Worm (Caenorhabditis elegans) whole organism, L1 larva: ENCODE data around the gene Y6D1A.1.

Experiments used
- Y116A8C.19 ChIP-seq: sonication (generic microtip); optimal IDR thresholded peaks from 2 replicates; lab custom pipeline; 2016; ENCODE audit warnings: missing compliant biosample characterization, missing genetic modification characterization, borderline replicate concordance
- aly-2 ChIP-seq: fragments of 150-350 bp; optimal IDR thresholded peaks from 2 replicates; lab custom pipeline; 2014; ENCODE audit warnings: missing biosample characterization, missing genetic modification characterization
- blmp-1 ChIP-seq: fragments of 150-350 bp; optimal IDR thresholded peaks from 2 replicates; lab custom pipeline; 2014; ENCODE audit warnings: missing biosample characterization, missing genetic modification characterization
- ceh-8 ChIP-seq: fragments of 200-800 bp; sonication (Bioruptor generic); optimal IDR thresholded peaks from 2 replicates; lab custom pipeline; 2018; ENCODE audit warnings: mild to moderate bottlenecking, missing genetic modification characterization, moderate library complexity, missing compliant biosample characterization
- ceh-82 ChIP-seq, 3 experiments: fragments of 150-350 bp in 1 of 3; sonication (generic microtip) in 2 of 3; optimal IDR thresholded peaks; 2 replicates each; lab custom pipeline; 2014 to 2017; ENCODE audit warnings: missing biosample characterization in 3 of 3, missing genetic modification characterization in 3 of 3
- ceh-90 ChIP-seq: sonication (generic microtip); optimal IDR thresholded peaks from 2 replicates; lab custom pipeline; 2016; ENCODE audit warnings: missing genetic modification characterization, missing compliant biosample characterization
- ces-1 ChIP-seq: fragments of 150-350 bp; optimal IDR thresholded peaks from 2 replicates; lab custom pipeline; 2014; ENCODE audit warnings: missing biosample characterization, missing genetic modification reagents, missing genetic modification characterization
- efl-1 ChIP-seq, 4 experiments: fragments of 150-350 bp; optimal IDR thresholded peaks in 3 of 4; peaks in 1 of 4; 1 replicate in 1 of 4; 2 replicates in 3 of 4; lab custom pipeline; 2014; ENCODE audit warnings: missing biosample characterization in 2 of 4, missing genetic modification characterization in 2 of 4, missing genetic modification reagents in 2 of 4
- efl-3 ChIP-seq: fragments of 200-800 bp; sonication (Bioruptor generic); optimal IDR thresholded peaks from 2 replicates; lab custom pipeline; 2018; ENCODE audit warnings: mild to moderate bottlenecking, missing genetic modification characterization, missing compliant biosample characterization
- elt-2 ChIP-seq: sonication (generic microtip); optimal IDR thresholded peaks from 2 replicates; lab custom pipeline; 2016; ENCODE audit warnings: missing genetic modification characterization, mild to moderate bottlenecking, inconsistent platforms, missing compliant biosample characterization, missing genetic modification reagents
- elt-3 ChIP-seq, 6 experiments: fragments of 150-350 bp in 1 of 6; sonication (generic microtip); optimal IDR thresholded peaks; 2 replicates each; lab custom pipeline; 2017 to 2018; ENCODE audit warnings: missing biosample characterization in 6 of 6, missing genetic modification characterization in 6 of 6, inconsistent platforms in 1 of 6
- fkh-10 ChIP-seq: sonication (generic microtip); optimal IDR thresholded peaks from 2 replicates; lab custom pipeline; 2017; ENCODE audit warnings: missing biosample characterization, missing genetic modification reagents, missing genetic modification characterization
- fkh-8 ChIP-seq: sonication (generic microtip); optimal IDR thresholded peaks from 2 replicates; lab custom pipeline; 2016; ENCODE audit warnings: mild to moderate bottlenecking, missing genetic modification characterization, missing compliant biosample characterization
- fos-1 ChIP-seq: fragments of 150-350 bp; optimal IDR thresholded peaks from 2 replicates; lab custom pipeline; 2014; ENCODE audit warnings: missing biosample characterization, missing genetic modification characterization
- jun-1 ChIP-seq: fragments of 150-350 bp; optimal IDR thresholded peaks from 2 replicates; lab custom pipeline; 2014; ENCODE audit warnings: missing biosample characterization, missing genetic modification reagents, missing genetic modification characterization
- lin-14 ChIP-seq: fragments of 200-800 bp; sonication (Bioruptor generic); optimal IDR thresholded peaks from 2 replicates; lab custom pipeline; 2018; ENCODE audit warnings: mild to moderate bottlenecking, missing genetic modification characterization, moderate library complexity, missing compliant biosample characterization
- lin-15B ChIP-seq: fragments of 150-350 bp; sonication (generic microtip); optimal IDR thresholded peaks from 3 replicates; lab custom pipeline; 2014; ENCODE audit warnings: missing biosample characterization, missing genetic modification characterization
- lsy-2 ChIP-seq, 2 experiments: fragments of 150-350 bp; optimal IDR thresholded peaks; 2 replicates each; lab custom pipeline; 2014; ENCODE audit warnings: missing biosample characterization in 2 of 2, missing genetic modification characterization in 2 of 2
- mdl-1 ChIP-seq, 2 experiments: fragments of 150-350 bp; optimal IDR thresholded peaks; 2 replicates each; lab custom pipeline; 2014 to 2017; ENCODE audit warnings: missing biosample characterization in 2 of 2, missing genetic modification characterization in 2 of 2, inconsistent platforms in 1 of 2
- nhr-12 ChIP-seq: sonication (generic microtip); optimal IDR thresholded peaks from 2 replicates; lab custom pipeline; 2017; ENCODE audit warnings: missing biosample characterization, missing genetic modification characterization
- nhr-19 ChIP-seq: fragments of 200-800 bp; sonication (Bioruptor generic); conservative IDR thresholded peaks from 2 replicates; pipeline ENCODE4 v1.3.6; 2022; ENCODE audit warnings: missing genetic modification characterization, missing compliant biosample characterization
- nhr-20 ChIP-seq: sonication (generic microtip); optimal IDR thresholded peaks from 2 replicates; lab custom pipeline; 2016; ENCODE audit warnings: mild to moderate bottlenecking, missing genetic modification characterization, missing compliant biosample characterization
- nhr-71 ChIP-seq: sonication (generic microtip); optimal IDR thresholded peaks from 2 replicates; lab custom pipeline; 2016; ENCODE audit warnings: mild to moderate bottlenecking, missing genetic modification characterization, moderate library complexity, missing compliant biosample characterization
- nhr-76 ChIP-seq: sonication (generic microtip); optimal IDR thresholded peaks from 2 replicates; lab custom pipeline; 2017; ENCODE audit warnings: missing biosample characterization, missing genetic modification characterization
- nhr-84 ChIP-seq: sonication (generic microtip); optimal IDR thresholded peaks from 2 replicates; lab custom pipeline; 2017; ENCODE audit warnings: missing biosample characterization, missing genetic modification characterization
- nhr-85 ChIP-seq: sonication (generic microtip); peaks from one replicate; lab custom pipeline; 2016; ENCODE audit warnings: missing genetic modification characterization, inconsistent platforms, missing compliant biosample characterization
- pag-3 ChIP-seq: sonication (generic microtip); optimal IDR thresholded peaks from 2 replicates; lab custom pipeline; 2017; ENCODE audit warnings: missing genetic modification characterization, mild to moderate bottlenecking, missing compliant biosample characterization, antibody characterized with exemption, borderline replicate concordance; ENCODE audit not compliant: insufficient read depth
- pqm-1 ChIP-seq: sonication (generic microtip); optimal IDR thresholded peaks from 3 replicates; lab custom pipeline; 2017; ENCODE audit warnings: missing biosample characterization, missing genetic modification characterization
- snu-23 ChIP-seq: sonication (generic microtip); optimal IDR thresholded peaks from 2 replicates; lab custom pipeline; 2016; ENCODE audit warnings: missing genetic modification characterization, missing compliant biosample characterization
- swsn-7 ChIP-seq: sonication (generic microtip); optimal IDR thresholded peaks from 2 replicates; lab custom pipeline; 2016; ENCODE audit warnings: missing genetic modification characterization, missing compliant biosample characterization
- tbx-2 ChIP-seq: sonication (generic microtip); optimal IDR thresholded peaks from 2 replicates; lab custom pipeline; 2016; ENCODE audit warnings: missing genetic modification characterization, missing compliant biosample characterization
- unc-130 ChIP-seq: fragments of 150-350 bp; optimal IDR thresholded peaks from 2 replicates; lab custom pipeline; 2017; ENCODE audit warnings: missing biosample characterization, missing genetic modification characterization, inconsistent platforms
- unc-30 ChIP-seq: sonication (generic microtip); optimal IDR thresholded peaks from 2 replicates; lab custom pipeline; 2017; ENCODE audit warnings: missing biosample characterization, missing genetic modification characterization
- unc-62 ChIP-seq: fragments of 150-350 bp; optimal IDR thresholded peaks from 2 replicates; lab custom pipeline; 2014; ENCODE audit warnings: missing biosample characterization, missing genetic modification reagents, missing genetic modification characterization
- unc-86 ChIP-seq: sonication (generic microtip); optimal IDR thresholded peaks from 2 replicates; lab custom pipeline; 2016; ENCODE audit warnings: missing genetic modification characterization, missing compliant biosample characterization
- xbp-1 ChIP-seq: sonication (generic microtip); optimal IDR thresholded peaks from 2 replicates; lab custom pipeline; 2016; ENCODE audit warnings: missing genetic modification characterization, missing compliant biosample characterization

The Y6D1A.1 gene

ce11 chrII:11854749-11855148 is 31.3 kb upstream of the Y6D1A.1 start (continued):
- TF ChIP-seq ceh-90 (tag; lab: Kevin White, UChicago): no peak
- TF ChIP-seq lin-15B: no peak
- peak; percentile 74 for TF ChIP-seq nhr-85 (tag; lab: Kevin White, UChicago)
- TF ChIP-seq fos-1 (tag; lab: Kevin White, UChicago): no peak

ce11 chrII:11853108-11853507 is 29.7 kb upstream of the Y6D1A.1 start:
- TF ChIP-seq ces-1 (GFP tag; lab: Kevin White, UChicago): no peak
- TF ChIP-seq efl-1 (optimal IDR thresholded peaks at IDR 0.05; lab: Kevin White, UChicago): no peak
- TF ChIP-seq efl-1 (GFP tag; optimal IDR thresholded peaks at IDR 0.05 in 1 of 2; lab: Kevin White, UChicago): peak in 1 of 2 experiments; percentile 53

- TF ChIP-seq lsy-2 (tag; optimal IDR thresholded peaks at IDR 0.05; lab: Kevin White, UChicago): peak in 1 of 2 experiments; percentile 7
- TF ChIP-seq blmp-1: peak; percentile 53
- peak; percentile 94 for TF ChIP-seq nhr-85 (tag; lab: Kevin White, UChicago)
- TF ChIP-seq nhr-20: peak; percentile 20
- peak; percentile 59 for TF ChIP-seq lin-14 (GFP tag; lab: Kevin White, UChicago)
- TF ChIP-seq tbx-2 (tag; lab: Kevin White, UChicago): peak; percentile 8
- TF ChIP-seq efl-3 (GFP tag; lab: Kevin White, UChicago): no peak
- TF ChIP-seq snu-23 (GFP tag; lab: Kevin White, UChicago): peak; percentile 17
- TF ChIP-seq Y116A8C.19 (tag; lab: Kevin White, UChicago): no peak
- peak; percentile 27 for TF ChIP-seq nhr-71 (tag; lab: Kevin White, UChicago)
- peak in 4 of 6 experiments; percentile 9 to 76 (median 68) for TF ChIP-seq elt-3 (tag; optimal IDR thresholded peaks at IDR 0.05; lab: Kevin White, UChicago)
These were observed 28.9 kb upstream of the Y6D1A.1 start for ce11 chrII:11852191-11852901.

- TF ChIP-seq pqm-1 (tag; lab: Kevin White, UChicago) (no peak), ceh-82 (tag; optimal IDR thresholded peaks at IDR 0.05; lab: Kevin White, UChicago) (no peak), unc-130 (no peak), elt-2 (tag; lab: Kevin White, UChicago) (no peak), pag-3 (tag; lab: Kevin White, UChicago) (no peak), fkh-10 (GFP tag; lab: Kevin White, UChicago) (no peak), aly-2 (tag; lab: Kevin White, UChicago) (no peak), nhr-76 (tag; lab: Kevin White, UChicago) (no peak), fkh-8 (tag; lab: Kevin White, UChicago) (no peak), blmp-1 (peak; percentile 16), nhr-84 (tag; lab: Kevin White, UChicago) (no peak), nhr-85 (tag; lab: Kevin White, UChicago) (peak; percentile 70), nhr-19 (GFP tag; lab: Robert Waterston, UW) (no peak), unc-62 (GFP tag; lab: Kevin White, UChicago) (no peak), nhr-71 (tag; lab: Kevin White, UChicago) (peak; percentile 10), tbx-2 (tag; lab: Kevin White, UChicago) (no peak), swsn-7 (tag; lab: Kevin White, UChicago) (no peak), ceh-8 (GFP tag; lab: Kevin White, UChicago) (no peak), efl-1 (optimal IDR thresholded peaks at IDR 0.05; lab: Kevin White, UChicago) (no peak), efl-1 (GFP tag; optimal IDR thresholded peaks at IDR 0.05 in 1 of 2; lab: Kevin White, UChicago) (peak in 1 of 2 experiments; percentile 60), mdl-1 (tag; optimal IDR thresholded peaks at IDR 0.05; lab: Kevin White, UChicago) (no peak), nhr-12 (tag; lab: Kevin White, UChicago) (no peak), elt-3 (tag; optimal IDR thresholded peaks at IDR 0.05; lab: Kevin White, UChicago) (peak in 3 of 6 experiments; percentile 26 to 52 (median 26)), unc-30 (tag; lab: Kevin White, UChicago) (no peak), xbp-1 (no peak), fos-1 (tag; lab: Kevin White, UChicago) (no peak), lin-14 (GFP tag; lab: Kevin White, UChicago) (peak; percentile 25), jun-1 (tag; lab: Kevin White, UChicago) (no peak), unc-86 (tag; lab: Kevin White, UChicago) (no peak)
These were observed 26.2 kb upstream of the Y6D1A.1 start for ce11 chrII:11849572-11849971.
